Fruit fly (Drosophila melanogaster): ENCODE results near the gene kar.

Gene kar

dm6 chr3R:12717588-12718535, 28.7 kb upstream of the kar start (continued):
- no peak for TF ChIP-seq TFAM (GFP tag; optimal IDR thresholded peaks at IDR 0.05)
- peak; percentile 17 for TF ChIP-seq vfl (GFP tag; optimal IDR thresholded peaks at IDR 0.05)
- peak; percentile 27 for TF ChIP-seq CG2875 (GFP tag; optimal IDR thresholded peaks at IDR 0.05)
- TF ChIP-seq oc (tag; optimal IDR thresholded peaks at IDR 0.05): no peak
- TF ChIP-seq E2f2 (GFP tag; IDR thresholded peaks at IDR 0.05): peak; percentile 23; the same call in 1 of the 2 replicates
- TF ChIP-seq CG10979 (tag; optimal IDR thresholded peaks at IDR 0.05): peak; percentile 39
- peak; percentile 32 for TF ChIP-seq pb (GFP tag; optimal IDR thresholded peaks at IDR 0.05)
- peak; percentile 58; the same call in 1 of the 2 replicates for TF ChIP-seq stc (GFP tag; IDR thresholded peaks at IDR 0.05)

- TF ChIP-seq CG34224 (GFP tag; IDR thresholded peaks at IDR 0.05; ENCODE audit: partially characterized antibody): peak; percentile 38; the same call in 1 of the 3 replicates
- TF ChIP-seq vfl (GFP tag; optimal IDR thresholded peaks at IDR 0.05): no peak
- 0 out of 2 replicates have a peak, but pooled peaks have one; percentile 46 for TF ChIP-seq CG7372 (GFP tag; IDR thresholded peaks at IDR 0.05)
- TF ChIP-seq Atf6 (GFP tag; IDR thresholded peaks at IDR 0.05): 0 out of 2 replicates have a peak, but pooled peaks have one; percentile 23
- TF ChIP-seq Oaz (GFP tag; IDR thresholded peaks at IDR 0.05): no peak
- peak; percentile 22 for TF ChIP-seq Med (GFP tag)
- peak; percentile 97 for TF ChIP-seq CG15514 (GFP tag; optimal IDR thresholded peaks at IDR 0.05)
- TF ChIP-seq crc (GFP tag; optimal IDR thresholded peaks at IDR 0.05): no peak
- TF ChIP-seq phol (tag; optimal IDR thresholded peaks at IDR 0.05): no peak
- TF ChIP-seq Rfx (GFP tag; IDR thresholded peaks at IDR 0.05): peak; percentile 42
- peak; percentile 22 for TF ChIP-seq CG13894 (tag; optimal IDR thresholded peaks at IDR 0.05)
- TF ChIP-seq nom (GFP tag; optimal IDR thresholded peaks at IDR 0.05): peak; percentile 90
- TF ChIP-seq chinmo (GFP tag; IDR thresholded peaks at IDR 0.05; ENCODE audit: partially characterized antibody): 0 out of 4 replicates have a peak, but pooled peaks have one; percentile 39
- TF ChIP-seq Drgx (GFP tag; IDR thresholded peaks at IDR 0.05): peak; percentile 38; the same call in 1 of the 2 replicates
- TF ChIP-seq sqz (GFP tag; optimal IDR thresholded peaks at IDR 0.05): peak; percentile 33
These were observed 27.7 kb upstream of the kar start for dm6 chr3R:12716894-12717293.

- TF ChIP-seq Dbx (GFP tag; IDR thresholded peaks at IDR 0.05) (no peak), CG12071 (GFP tag; optimal IDR thresholded peaks at IDR 0.05) (peak; percentile 54), Meics (GFP tag; optimal IDR thresholded peaks at IDR 0.05) (peak; percentile 7), CG12744 (GFP tag; optimal IDR thresholded peaks at IDR 0.05) (no peak), caup (GFP tag; optimal IDR thresholded peaks at IDR 0.05; ENCODE audit: severe bottlenecking) (peak; percentile 35), hb (GFP tag; IDR thresholded peaks at IDR 0.05; ENCODE audit: partially characterized antibody) (no peak), CG2678 (tag; optimal IDR thresholded peaks at IDR 0.05) (peak; percentile 55), Xrp1 (GFP tag; IDR thresholded peaks at IDR 0.05) (0 out of 2 replicates have a peak, but pooled peaks have one; percentile 9), Hsf (GFP tag; optimal IDR thresholded peaks at IDR 0.05) (no peak), CG18011 (GFP tag; optimal IDR thresholded peaks at IDR 0.05) (no peak), chm (GFP tag; IDR thresholded peaks at IDR 0.05) (no peak), Lhr (GFP tag; optimal IDR thresholded peaks at IDR 0.05) (no peak), Rfx (GFP tag; IDR thresholded peaks at IDR 0.05) (peak; percentile 23; the same call in 1 of the 2 replicates), CG7271 (tag; optimal IDR thresholded peaks at IDR 0.05) (no peak), Hmr (GFP tag; optimal IDR thresholded peaks at IDR 0.05) (peak; percentile 23), Atf6 (GFP tag; IDR thresholded peaks at IDR 0.05) (0 out of 2 replicates have a peak, but pooled peaks have one; percentile 18), gce (GFP tag; IDR thresholded peaks at IDR 0.05) (no peak), TFAM (GFP tag; optimal IDR thresholded peaks at IDR 0.05) (no peak), CG2120 (GFP tag; optimal IDR thresholded peaks at IDR 0.05) (no peak), Gsc (GFP tag; IDR thresholded peaks at IDR 0.05) (no peak), Fer3 (tag; optimal IDR thresholded peaks at IDR 0.05) (peak; percentile 40), mirr (GFP tag; optimal IDR thresholded peaks at IDR 0.05) (peak; percentile 84), Blimp-1 (GFP tag; optimal IDR thresholded peaks at IDR 0.05) (peak; percentile 28), Fer1 (GFP tag; optimal IDR thresholded peaks at IDR 0.05) (peak; percentile 25), CG6765 (GFP tag; optimal IDR thresholded peaks at IDR 0.05) (peak; percentile 57)
These were observed 27.1 kb upstream of the kar start for dm6 chr3R:12716251-12716650.
